Worm (Caenorhabditis elegans) whole organism, midembryonic: ENCODE results near the gene C04E7.3.

Source experiments
- cog-1 ChIP-seq: sonication (generic microtip); optimal IDR thresholded peaks from 2 replicates; lab custom pipeline; 2016; ENCODE audit warnings: missing genetic modification characterization, missing compliant biosample characterization
- flt-1 ChIP-seq: fragments of 200-800 bp; sonication (Bioruptor generic); IDR thresholded peaks from 2 replicates; pipeline ENCODE4 v1.3.6; 2022; ENCODE audit warnings: missing genetic modification characterization, missing compliant biosample characterization
- ref-1 ChIP-seq: fragments of 200-800 bp; sonication (Bioruptor generic); conservative IDR thresholded peaks from 2 replicates; pipeline ENCODE4 v1.3.6; 2022; ENCODE audit warnings: missing genetic modification reagents, missing genetic modification characterization, missing compliant biosample characterization
- ztf-29 ChIP-seq: fragments of 200-800 bp; sonication (Bioruptor generic); IDR thresholded peaks from 2 replicates; pipeline ENCODE4 v1.3.6; 2022; ENCODE audit warnings: missing genetic modification reagents, missing genetic modification characterization, missing compliant biosample characterization

- TF ChIP-seq ref-1 (GFP tag; lab: Robert Waterston, UW) (no peak), cog-1 (no peak), flt-1 (GFP tag; lab: Robert Waterston, UW) (no peak), ztf-29 (GFP tag; lab: Robert Waterston, UW) (no peak)
Measured at ce11 chrX:390469-390868, 43.5 kb upstream of the C04E7.3 start, which contains the start of gene R04A9.9.
